Fruit fly (Drosophila melanogaster) whole organism, embryonic: Measurements from ENCODE around the gene N.
A peak's percentile ranks its signal among the peaks of the same experiment; 100 is the strongest.

ENCODE experiments used
- CG10431 ChIP-seq: fragments of 200-800 bp; sonication (Bioruptor generic); optimal IDR thresholded peaks from 3 replicates; lab custom pipeline; 2018; ENCODE audit warnings: missing biosample characterization, mild to moderate bottlenecking, missing genetic modification characterization
- CG10979 ChIP-seq: fragments of 200-800 bp; sonication (Bioruptor generic); optimal IDR thresholded peaks from 2 replicates; lab custom pipeline; 2018; ENCODE audit warnings: missing biosample characterization, mild to moderate bottlenecking, missing genetic modification characterization, moderate library complexity
- CG11456 ChIP-seq: fragments of 200-800 bp; sonication (Bioruptor generic); IDR thresholded peaks from 3 replicates; pipeline ENCODE4 v1.3.6; 2022; ENCODE audit warnings: missing biosample characterization, missing genetic modification characterization
- CG1233 ChIP-seq: fragments of 200-800 bp; sonication (Bioruptor generic); optimal IDR thresholded peaks from 4 replicates; lab custom pipeline; 2018; ENCODE audit warnings: missing biosample characterization, mild to moderate bottlenecking, missing genetic modification characterization
- CG16813 ChIP-seq: fragments of 200-800 bp; sonication (Bioruptor generic); IDR thresholded peaks from 3 replicates; pipeline ENCODE4 v1.3.6; 2022; ENCODE audit warnings: missing biosample characterization, missing genetic modification characterization; ENCODE audit not compliant: partially characterized antibody
- CG1792 ChIP-seq: fragments of 200-800 bp; sonication (Bioruptor generic); optimal IDR thresholded peaks from 2 replicates; lab custom pipeline; 2016; ENCODE audit warnings: missing biosample characterization, missing genetic modification characterization
- CG2712 ChIP-seq: fragments of 200-800 bp; optimal IDR thresholded peaks from 3 replicates; lab custom pipeline; 2019; ENCODE audit warnings: missing biosample characterization, mild to moderate bottlenecking, missing genetic modification characterization, moderate library complexity
- CG33213 ChIP-seq: fragments of 200-800 bp; sonication (Bioruptor generic); optimal IDR thresholded peaks from 3 replicates; lab custom pipeline; 2016; ENCODE audit warnings: missing biosample characterization, missing genetic modification characterization
- CG3407 ChIP-seq: fragments of 200-800 bp; sonication (Bioruptor generic); optimal IDR thresholded peaks from 2 replicates; lab custom pipeline; 2018; ENCODE audit warnings: missing biosample characterization, mild to moderate bottlenecking, missing genetic modification characterization
- CG34422 ChIP-seq: fragments of 200-800 bp; sonication (Bioruptor generic); IDR thresholded peaks from 3 replicates; pipeline ENCODE4 v1.3.6; 2022; ENCODE audit warnings: missing biosample characterization, missing genetic modification characterization
- CG6791 ChIP-seq: fragments of 200-800 bp; sonication (Bioruptor generic); IDR thresholded peaks from 3 replicates; pipeline ENCODE4 v1.3.6; 2022; ENCODE audit warnings: missing biosample characterization, missing genetic modification characterization; ENCODE audit not compliant: partially characterized antibody
- CG6854 ChIP-seq: fragments of 200-800 bp; sonication (Bioruptor generic); optimal IDR thresholded peaks from 3 replicates; lab custom pipeline; 2017; ENCODE audit warnings: missing biosample characterization, mild to moderate bottlenecking, missing genetic modification characterization
- CG7745 ChIP-seq: fragments of 200-800 bp; sonication (Bioruptor generic); optimal IDR thresholded peaks from 2 replicates; lab custom pipeline; 2018; ENCODE audit warnings: missing biosample characterization, mild to moderate bottlenecking, missing genetic modification characterization, moderate library complexity
- CG9437 ChIP-seq: fragments of 200-800 bp; sonication (Bioruptor generic); optimal IDR thresholded peaks from 2 replicates; lab custom pipeline; 2018; ENCODE audit warnings: missing biosample characterization, mild to moderate bottlenecking, missing genetic modification characterization
- Gug ChIP-seq: fragments of 200-800 bp; sonication (Bioruptor generic); IDR thresholded peaks from 4 replicates; pipeline ENCODE4 v1.3.6; 2022; ENCODE audit warnings: missing biosample characterization, missing genetic modification characterization
- Max ChIP-seq: fragments of 200-800 bp; sonication (Bioruptor generic); optimal IDR thresholded peaks from 2 replicates; lab custom pipeline; 2016; ENCODE audit warnings: missing biosample characterization, mild to moderate bottlenecking, missing genetic modification characterization
- Med ChIP-seq: fragments of 200-800 bp; sonication (Bioruptor generic); peaks from one replicate; lab custom pipeline; 2016; ENCODE audit warnings: missing biosample characterization, missing genetic modification characterization, mild to moderate bottlenecking, inconsistent platforms, moderate library complexity
- Poxn ChIP-seq: fragments of 200-800 bp; sonication (Bioruptor generic); IDR thresholded peaks from 2 replicates; pipeline ENCODE4 v1.3.6; 2022; ENCODE audit warnings: missing biosample characterization, missing genetic modification characterization
- Ssrp ChIP-seq: fragments of 200-800 bp; sonication (Bioruptor generic); optimal IDR thresholded peaks from 2 replicates; lab custom pipeline; 2018; ENCODE audit warnings: missing biosample characterization, mild to moderate bottlenecking, missing genetic modification characterization, moderate library complexity
- Trl ChIP-seq, 3 experiments: fragments of >200 bp in 2 of 3; fragments of 200-800 bp in 1 of 3; sonication (Bioruptor generic) in 1 of 3; optimal IDR thresholded peaks; 2 replicates in 1 of 3; 3 replicates in 2 of 3; lab custom pipeline; 2016 to 2017; ENCODE audit warnings: missing biosample characterization in 1 of 3, missing genetic modification characterization in 1 of 3
- bbx ChIP-seq: fragments of 200-800 bp; sonication (Bioruptor generic); IDR thresholded peaks from 2 replicates; pipeline ENCODE4 v1.3.6; 2022; ENCODE audit warnings: missing biosample characterization, missing genetic modification characterization; ENCODE audit not compliant: partially characterized antibody
- cas ChIP-seq: fragments of 200-800 bp; sonication (Bioruptor generic); IDR thresholded peaks from 2 replicates; pipeline ENCODE4 v1.3.6; 2022; ENCODE audit warnings: missing biosample characterization, missing genetic modification characterization
- croc ChIP-seq: fragments of 200-800 bp; sonication (Bioruptor generic); conservative IDR thresholded peaks from 3 replicates; pipeline ENCODE4 v1.3.6; 2022; ENCODE audit warnings: missing biosample characterization, missing genetic modification characterization
- cwo ChIP-seq: fragments of 200-800 bp; sonication (Bioruptor generic); optimal IDR thresholded peaks from 3 replicates; lab custom pipeline; 2017; ENCODE audit warnings: missing biosample characterization, missing genetic modification characterization, mild to moderate bottlenecking, moderate library complexity, missing genetic modification reagents
- dimm ChIP-seq: fragments of 200-800 bp; sonication (Bioruptor generic); IDR thresholded peaks from 2 replicates; pipeline ENCODE4 v1.3.6; 2022; ENCODE audit warnings: missing biosample characterization, missing genetic modification characterization
- emc ChIP-seq: fragments of 200-800 bp; sonication (Bioruptor generic); optimal IDR thresholded peaks from 2 replicates; lab custom pipeline; 2016; ENCODE audit warnings: missing biosample characterization, missing genetic modification characterization
- eyg ChIP-seq: fragments of 200-800 bp; sonication (Bioruptor generic); optimal IDR thresholded peaks from 3 replicates; lab custom pipeline; 2016; ENCODE audit warnings: missing biosample characterization, missing genetic modification characterization
- fu2 ChIP-seq: fragments of 200-800 bp; sonication (Bioruptor generic); optimal IDR thresholded peaks from 2 replicates; lab custom pipeline; 2016; ENCODE audit warnings: missing biosample characterization, missing genetic modification characterization
- hbn ChIP-seq: fragments of 200-800 bp; sonication (Bioruptor generic); IDR thresholded peaks from 2 replicates; pipeline ENCODE4 v1.3.6; 2022; ENCODE audit warnings: missing biosample characterization, missing genetic modification characterization; ENCODE audit not compliant: partially characterized antibody
- kni ChIP-seq: fragments of 200-800 bp; sonication (Bioruptor generic); optimal IDR thresholded peaks from 3 replicates; lab custom pipeline; 2017; ENCODE audit warnings: mild to moderate bottlenecking, missing biosample characterization, missing genetic modification reagents, missing genetic modification characterization
- nom ChIP-seq: fragments of 200-800 bp; sonication (Bioruptor generic); optimal IDR thresholded peaks from 2 replicates; lab custom pipeline; 2017; ENCODE audit warnings: missing biosample characterization, missing genetic modification characterization, mild to moderate bottlenecking, moderate library complexity, missing genetic modification reagents
- pros ChIP-seq: fragments of 200-800 bp; sonication (Bioruptor generic); optimal IDR thresholded peaks from 3 replicates; lab custom pipeline; 2019; ENCODE audit warnings: missing biosample characterization, mild to moderate bottlenecking, missing genetic modification characterization, moderate library complexity
- so ChIP-seq: fragments of 200-800 bp; sonication (Bioruptor generic); IDR thresholded peaks from 3 replicates; pipeline ENCODE4 v1.3.6; 2022; ENCODE audit warnings: missing biosample characterization, missing genetic modification characterization
- stc ChIP-seq: fragments of 200-800 bp; sonication (Bioruptor generic); IDR thresholded peaks from 2 replicates; pipeline ENCODE4 v1.3.6; 2022; ENCODE audit warnings: missing biosample characterization, missing genetic modification characterization
- tll ChIP-seq, 2 experiments: fragments of 200-800 bp in 1 of 2; fragments of >200 bp in 1 of 2; sonication (Bioruptor generic) in 1 of 2; optimal IDR thresholded peaks; 2 replicates each; lab custom pipeline; 2017 to 2019; ENCODE audit warnings: missing biosample characterization in 2 of 2, missing genetic modification characterization in 2 of 2, mild to moderate bottlenecking in 1 of 2, moderate library complexity in 1 of 2
- trem ChIP-seq: fragments of 200-800 bp; optimal IDR thresholded peaks from 3 replicates; lab custom pipeline; 2019; ENCODE audit warnings: missing biosample characterization, mild to moderate bottlenecking, missing genetic modification characterization, moderate library complexity
- ttk ChIP-seq: fragments of 200-800 bp; sonication (Bioruptor generic); IDR thresholded peaks from 2 replicates; pipeline ENCODE4 v2.1.2; 2022; ENCODE audit warnings: missing biosample characterization, missing genetic modification characterization
- tx ChIP-seq: fragments of 200-800 bp; sonication (Bioruptor generic); optimal IDR thresholded peaks from 2 replicates; lab custom pipeline; 2016; ENCODE audit warnings: missing biosample characterization, missing genetic modification characterization
- wek ChIP-seq: fragments of 200-800 bp; sonication (Bioruptor generic); optimal IDR thresholded peaks from 3 replicates; lab custom pipeline; 2018; ENCODE audit warnings: missing biosample characterization, mild to moderate bottlenecking, missing genetic modification characterization, moderate library complexity
- zfh1 ChIP-seq: fragments of 200-800 bp; sonication (Bioruptor generic); IDR thresholded peaks from 3 replicates; pipeline ENCODE4 v1.3.6; 2022; ENCODE audit warnings: missing biosample characterization, missing genetic modification characterization

N gene

DNA sequence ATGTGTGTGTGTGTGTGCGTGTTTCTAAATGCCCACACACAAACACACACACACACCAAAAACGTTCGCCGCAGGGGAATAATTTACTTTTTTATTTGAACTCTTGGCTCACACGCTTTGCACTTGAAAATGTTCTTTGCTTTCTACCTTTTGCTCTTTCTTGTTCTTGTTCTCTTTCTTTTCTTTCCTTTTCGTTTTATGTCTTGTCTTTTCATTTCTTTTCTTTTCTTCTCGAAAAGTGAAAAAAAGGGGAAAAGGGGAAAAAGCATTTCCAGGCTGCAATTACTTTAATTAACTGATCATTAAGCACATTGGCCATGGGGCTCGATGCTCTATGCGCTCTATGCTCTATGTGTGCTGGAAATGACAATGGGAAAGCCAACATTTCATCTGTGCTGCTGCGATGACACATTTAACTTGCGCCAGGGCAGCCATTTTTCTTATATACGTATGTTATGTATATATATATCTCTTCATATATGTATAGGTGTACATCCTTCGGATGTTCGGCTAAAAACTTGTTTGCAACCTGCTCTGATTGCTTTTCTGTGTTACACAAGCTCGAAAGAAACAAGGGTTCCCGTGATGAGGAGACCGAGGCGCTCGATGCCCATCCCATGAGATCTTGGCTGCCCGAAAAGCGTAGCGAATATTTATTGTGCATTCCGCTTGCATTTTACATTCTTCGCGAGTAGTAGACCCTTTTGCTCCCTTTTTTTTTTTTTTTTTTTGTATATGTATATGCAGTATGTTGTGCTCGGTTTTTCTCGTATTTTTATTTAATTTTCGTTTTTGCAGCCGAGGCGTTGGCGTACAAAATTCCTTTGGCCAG is 16.2 kb downstream of the N start (continued):
- TF ChIP-seq bbx (no peak), cas (GFP tag; lab: Robert Waterston, UW) (no peak), CG7745 (tag; lab: Kevin White, UChicago) (peak; percentile 25), dimm (GFP tag; lab: Robert Waterston, UW) (no peak), wek (no peak), Gug (GFP tag; lab: Robert Waterston, UW) (no peak), nom (GFP tag; lab: Kevin White, UChicago) (peak; percentile 76), croc (GFP tag; lab: Robert Waterston, UW) (no peak), CG1233 (no peak), hbn (GFP tag; lab: Robert Waterston, UW) (no peak), ttk (GFP tag; lab: Robert Waterston, UW) (no peak), stc (GFP tag; lab: Robert Waterston, UW) (no peak), CG1792 (GFP tag; lab: Kevin White, UChicago) (no peak), pros (GFP tag; lab: Kevin White, UChicago) (peak; percentile 92), Ssrp (tag; lab: Kevin White, UChicago) (no peak), zfh1 (GFP tag; lab: Robert Waterston, UW) (no peak), tx (GFP tag; lab: Kevin White, UChicago) (no peak), CG34422 (GFP tag; lab: Robert Waterston, UW) (no peak), tll (GFP tag; optimal IDR thresholded peaks at IDR 0.05; lab: Kevin White, UChicago) (no peak), CG2712 (tag; lab: Kevin White, UChicago) (no peak), Poxn (GFP tag; lab: Robert Waterston, UW) (no peak), CG33213 (GFP tag; lab: Kevin White, UChicago) (no peak), Max (no peak), eyg (GFP tag; lab: Kevin White, UChicago) (no peak), CG6854 (GFP tag; lab: Kevin White, UChicago) (no peak), Trl (optimal IDR thresholded peaks at IDR 0.05; lab: Kevin White, UChicago) (no peak), Trl (GFP tag; optimal IDR thresholded peaks at IDR 0.05; lab: Kevin White, UChicago) (no peak), cwo (no peak), CG11456 (GFP tag; lab: Robert Waterston, UW) (no peak), trem (no peak), fu2 (GFP tag; lab: Kevin White, UChicago) (no peak), emc (GFP tag; lab: Kevin White, UChicago) (no peak), kni (GFP tag; lab: Kevin White, UChicago) (peak; percentile 41), so (GFP tag; lab: Robert Waterston, UW) (no peak), CG9437 (GFP tag; lab: Kevin White, UChicago) (no peak), Med (GFP tag; lab: Kevin White, UChicago) (no peak), CG10979 (tag; lab: Kevin White, UChicago) (no peak), CG16813 (GFP tag; lab: Robert Waterston, UW) (no peak), CG3407 (GFP tag; lab: Kevin White, UChicago) (no peak), CG10431 (no peak), CG6791 (no peak)
